Worm (Caenorhabditis elegans) whole organism, L4/young adult: ENCODE results near the gene C37H5.5.

Experiments used
- W03F9.2 ChIP-seq: fragments of 150-350 bp; optimal IDR thresholded peaks from 2 replicates; lab custom pipeline; 2014; ENCODE audit warnings: missing biosample characterization, missing genetic modification characterization
- him-1 ChIP-seq: sonication (generic microtip); optimal IDR thresholded peaks from 2 replicates; lab custom pipeline; 2016; ENCODE audit warnings: missing genotype, missing genetic modification reagents, missing genetic modification characterization, missing compliant biosample characterization

- TF ChIP-seq him-1 (tag; lab: Kevin White, UChicago) = no peak
- TF ChIP-seq W03F9.2 (tag; lab: Kevin White, UChicago) = no peak
These were observed 16.5 kb upstream of the C37H5.5 start for ce11 chrV:4810653-4811052.
